Fruit fly (Drosophila melanogaster) whole organism, embryonic: ENCODE measurements around the gene mav.

ENCODE experiments used
- Ada2b ChIP-seq: fragments of 200-800 bp; sonication (Bioruptor generic); IDR thresholded peaks from 2 replicates; pipeline ENCODE4 v1.3.6; 2022; ENCODE audit warnings: missing biosample characterization, missing genetic modification characterization
- Awh ChIP-seq: fragments of 200-800 bp; sonication (Bioruptor generic); IDR thresholded peaks from 2 replicates; pipeline ENCODE4, ENCODE4 v1.3.6; 2022; ENCODE audit warnings: missing biosample characterization, missing genetic modification characterization
- CG12219 ChIP-seq: fragments of 200-800 bp; sonication (Bioruptor generic); optimal IDR thresholded peaks from 3 replicates; lab custom pipeline; 2018; ENCODE audit warnings: missing biosample characterization, mild to moderate bottlenecking, missing genetic modification characterization
- CG17328 ChIP-seq: fragments of 200-800 bp; sonication (Bioruptor generic); IDR thresholded peaks from 2 replicates; pipeline ENCODE4 v1.3.6; 2022; ENCODE audit warnings: missing biosample characterization, missing genetic modification characterization
- CG4424 ChIP-seq: fragments of 200-800 bp; sonication (Bioruptor generic); optimal IDR thresholded peaks from 3 replicates; lab custom pipeline; 2016; ENCODE audit warnings: missing biosample characterization, missing genetic modification characterization
- D19A ChIP-seq: fragments of 200-800 bp; optimal IDR thresholded peaks from 3 replicates; lab custom pipeline; 2019; ENCODE audit warnings: missing biosample characterization, mild to moderate bottlenecking, missing genetic modification characterization, moderate library complexity
- Mad ChIP-seq: fragments of 200-800 bp; sonication (Bioruptor generic); optimal IDR thresholded peaks from 2 replicates; lab custom pipeline; 2016; ENCODE audit warnings: missing biosample characterization, missing genetic modification characterization
- Ptx1 ChIP-seq: fragments of 200-800 bp; sonication (Bioruptor generic); IDR thresholded peaks from 2 replicates; pipeline ENCODE4 v1.3.6; 2022; ENCODE audit warnings: missing biosample characterization, missing genetic modification characterization
- Stat92E ChIP-seq, 3 experiments: fragments of >200 bp in 2 of 3; fragments of 200-800 bp in 1 of 3; sonication (Bioruptor generic) in 1 of 3; optimal IDR thresholded peaks; 2 replicates each; lab custom pipeline; 2017 to 2019; ENCODE audit warnings: missing biosample characterization in 3 of 3, missing genetic modification characterization in 3 of 3, mild to moderate bottlenecking in 1 of 3, moderate library complexity in 1 of 3
- ind ChIP-seq: fragments of 200-800 bp; sonication (Bioruptor generic); optimal IDR thresholded peaks from 3 replicates; lab custom pipeline; 2016; ENCODE audit warnings: missing biosample characterization, missing genetic modification characterization

- TF ChIP-seq Mad (GFP tag; lab: Kevin White, UChicago) (no peak), Ada2b (GFP tag; lab: Robert Waterston, UW) (no peak), Stat92E (GFP tag; optimal IDR thresholded peaks at IDR 0.05; lab: Kevin White, UChicago) (no peak), Ptx1 (GFP tag; lab: Robert Waterston, UW) (no peak), CG17328 (GFP tag; lab: Robert Waterston, UW) (no peak), Awh (GFP tag; lab: Robert Waterston, UW) (no peak), CG12219 (GFP tag; lab: Kevin White, UChicago) (no peak), CG4424 (no peak), ind (GFP tag; lab: Kevin White, UChicago) (no peak), D19A (peak; percentile 72)
Measured at dm6 chr4:664277-664676, 38.4 kb upstream of the mav start.
